Fruit fly (Drosophila melanogaster) whole organism, embryonic: Measurements from ENCODE around the gene CG11679.

ENCODE experiments used
- Abd-B ChIP-seq: fragments of 200-800 bp; sonication (Bioruptor generic); optimal IDR thresholded peaks from 2 replicates; lab custom pipeline; 2018; ENCODE audit warnings: missing biosample characterization, mild to moderate bottlenecking, missing genetic modification characterization, moderate library complexity
- B-H2 ChIP-seq: fragments of 200-800 bp; sonication (Bioruptor generic); optimal IDR thresholded peaks from 2 replicates; lab custom pipeline; 2018; ENCODE audit warnings: missing biosample characterization, mild to moderate bottlenecking, missing genetic modification characterization
- CG10431 ChIP-seq: fragments of 200-800 bp; sonication (Bioruptor generic); optimal IDR thresholded peaks from 3 replicates; lab custom pipeline; 2018; ENCODE audit warnings: missing biosample characterization, mild to moderate bottlenecking, missing genetic modification characterization
- CG11504 ChIP-seq: fragments of 200-800 bp; sonication (Bioruptor generic); optimal IDR thresholded peaks from 3 replicates; lab custom pipeline; 2019; ENCODE audit warnings: missing biosample characterization, mild to moderate bottlenecking, missing genetic modification characterization, moderate library complexity
- CG11695 ChIP-seq: fragments of 200-800 bp; sonication (Bioruptor generic); IDR thresholded peaks from 3 replicates; pipeline ENCODE4 v1.3.6; 2022; ENCODE audit warnings: missing biosample characterization, missing genetic modification characterization
- CG13424 ChIP-seq: fragments of 200-800 bp; sonication (Bioruptor generic); optimal IDR thresholded peaks from 2 replicates; lab custom pipeline; 2019; ENCODE audit warnings: missing biosample characterization, mild to moderate bottlenecking, missing genetic modification characterization, moderate library complexity
- CG14014 ChIP-seq: fragments of 200-800 bp; sonication (Bioruptor generic); IDR thresholded peaks from 2 replicates; pipeline ENCODE4 v1.3.6; 2022; ENCODE audit warnings: missing biosample characterization, missing genetic modification characterization
- CG14710 ChIP-seq: fragments of 200-800 bp; sonication (Bioruptor generic); optimal IDR thresholded peaks from 3 replicates; lab custom pipeline; 2019; ENCODE audit warnings: missing biosample characterization, mild to moderate bottlenecking, missing genetic modification characterization, moderate library complexity
- CG14965 ChIP-seq: fragments of 200-800 bp; sonication (Bioruptor generic); optimal IDR thresholded peaks from 2 replicates; lab custom pipeline; 2016; ENCODE audit warnings: missing biosample characterization, missing genetic modification characterization, borderline replicate concordance
- CG15514 ChIP-seq: fragments of 200-800 bp; sonication (Bioruptor generic); optimal IDR thresholded peaks from 3 replicates; lab custom pipeline; 2017; ENCODE audit warnings: missing biosample characterization, missing genetic modification characterization, mild to moderate bottlenecking, moderate library complexity, missing genetic modification reagents
- CG15696 ChIP-seq: fragments of 200-800 bp; sonication (Bioruptor generic); optimal IDR thresholded peaks from 2 replicates; lab custom pipeline; 2019; ENCODE audit warnings: missing biosample characterization, mild to moderate bottlenecking, missing genetic modification characterization, moderate library complexity
- CG1603 ChIP-seq: fragments of 200-800 bp; sonication (Bioruptor generic); optimal IDR thresholded peaks from 2 replicates; lab custom pipeline; 2019; ENCODE audit warnings: missing biosample characterization, mild to moderate bottlenecking, missing genetic modification characterization, moderate library complexity
- CG17186 ChIP-seq: fragments of 200-800 bp; sonication (Bioruptor generic); optimal IDR thresholded peaks from 3 replicates; lab custom pipeline; 2017; ENCODE audit warnings: missing biosample characterization, missing genetic modification reagents, missing genetic modification characterization
- CG18011 ChIP-seq: fragments of 200-800 bp; sonication (Bioruptor generic); optimal IDR thresholded peaks from 2 replicates; lab custom pipeline; 2017; ENCODE audit warnings: missing biosample characterization, missing genetic modification characterization, mild to moderate bottlenecking, moderate library complexity, missing genotype
- CG3407 ChIP-seq: fragments of 200-800 bp; sonication (Bioruptor generic); optimal IDR thresholded peaks from 2 replicates; lab custom pipeline; 2018; ENCODE audit warnings: missing biosample characterization, mild to moderate bottlenecking, missing genetic modification characterization
- CG3995 ChIP-seq: fragments of 200-800 bp; sonication (Bioruptor generic); optimal IDR thresholded peaks from 3 replicates; lab custom pipeline; 2016; ENCODE audit warnings: missing biosample characterization, missing genetic modification characterization
- CG4707 ChIP-seq: fragments of 200-800 bp; sonication (Bioruptor generic); optimal IDR thresholded peaks from 2 replicates; lab custom pipeline; 2018; ENCODE audit warnings: missing biosample characterization, mild to moderate bottlenecking, missing genetic modification characterization, moderate library complexity
- CG7745 ChIP-seq: fragments of 200-800 bp; sonication (Bioruptor generic); optimal IDR thresholded peaks from 2 replicates; lab custom pipeline; 2018; ENCODE audit warnings: missing biosample characterization, mild to moderate bottlenecking, missing genetic modification characterization, moderate library complexity
- CG8281 ChIP-seq: fragments of 200-800 bp; sonication (Bioruptor generic); optimal IDR thresholded peaks from 2 replicates; lab custom pipeline; 2018; ENCODE audit warnings: missing biosample characterization, mild to moderate bottlenecking, missing genetic modification characterization, moderate library complexity
- CrebB ChIP-seq: fragments of 200-800 bp; sonication (Bioruptor generic); optimal IDR thresholded peaks from 3 replicates; lab custom pipeline; 2018; ENCODE audit warnings: missing biosample characterization, mild to moderate bottlenecking, missing genetic modification characterization
- Dref ChIP-seq: fragments of 200-800 bp; sonication (Bioruptor generic); IDR thresholded peaks from 2 replicates; pipeline ENCODE4 v1.3.6; 2022; ENCODE audit warnings: missing biosample characterization, missing genetic modification characterization
- Eip74EF ChIP-seq, 2 experiments: fragments of 200-800 bp in 1 of 2; fragments of >200 bp in 1 of 2; sonication (Bioruptor generic) in 1 of 2; optimal IDR thresholded peaks; 2 replicates each; lab custom pipeline; 2017 to 2019; ENCODE audit warnings: missing biosample characterization in 2 of 2, missing genetic modification characterization in 2 of 2, mild to moderate bottlenecking in 1 of 2, moderate library complexity in 1 of 2
- Fer3 ChIP-seq: fragments of 200-800 bp; sonication (Bioruptor generic); optimal IDR thresholded peaks from 2 replicates; lab custom pipeline; 2018; ENCODE audit warnings: missing biosample characterization, mild to moderate bottlenecking, missing genetic modification characterization, moderate library complexity
- H2.0 ChIP-seq: fragments of 200-800 bp; sonication (Bioruptor generic); IDR thresholded peaks from 2 replicates; pipeline ENCODE4 v1.3.6; 2022; ENCODE audit warnings: missing biosample characterization, missing genetic modification characterization
- HLH4C ChIP-seq: fragments of 200-800 bp; sonication (Bioruptor generic); IDR thresholded peaks from 3 replicates; pipeline ENCODE4 v1.3.6; 2022; ENCODE audit warnings: missing biosample characterization, missing genetic modification characterization; ENCODE audit not compliant: partially characterized antibody
- HLH54F ChIP-seq: fragments of 200-800 bp; sonication (Bioruptor generic); optimal IDR thresholded peaks from 3 replicates; lab custom pipeline; 2016; ENCODE audit warnings: missing biosample characterization, missing genetic modification characterization
- Lim3 ChIP-seq: fragments of 200-800 bp; sonication (Bioruptor generic); IDR thresholded peaks from 2 replicates; pipeline ENCODE4 v1.3.6; 2022; ENCODE audit warnings: missing biosample characterization, missing genetic modification characterization
- Rx ChIP-seq: fragments of 200-800 bp; sonication (Bioruptor generic); IDR thresholded peaks from 2 replicates; pipeline ENCODE4 v1.3.6; 2022; ENCODE audit warnings: missing biosample characterization, missing genetic modification characterization
- Spps ChIP-seq: fragments of 200-800 bp; sonication (Bioruptor generic); optimal IDR thresholded peaks from 2 replicates; lab custom pipeline; 2018; ENCODE audit warnings: missing biosample characterization, mild to moderate bottlenecking, missing genetic modification characterization
- Stat92E ChIP-seq, 3 experiments: fragments of >200 bp in 2 of 3; fragments of 200-800 bp in 1 of 3; sonication (Bioruptor generic) in 1 of 3; optimal IDR thresholded peaks; 2 replicates each; lab custom pipeline; 2017 to 2019; ENCODE audit warnings: missing biosample characterization in 3 of 3, missing genetic modification characterization in 3 of 3, mild to moderate bottlenecking in 1 of 3, moderate library complexity in 1 of 3
- Xrp1 ChIP-seq: fragments of 200-800 bp; sonication (Bioruptor generic); IDR thresholded peaks from 2 replicates; pipeline ENCODE4 v1.3.6; 2022; ENCODE audit warnings: missing biosample characterization, missing genetic modification characterization
- ash1 ChIP-seq: fragments of 200-800 bp; sonication (Bioruptor generic); optimal IDR thresholded peaks from 2 replicates; lab custom pipeline; 2018; ENCODE audit warnings: missing biosample characterization, mild to moderate bottlenecking, missing genetic modification characterization
- bbx ChIP-seq: fragments of 200-800 bp; sonication (Bioruptor generic); IDR thresholded peaks from 2 replicates; pipeline ENCODE4 v1.3.6; 2022; ENCODE audit warnings: missing biosample characterization, missing genetic modification characterization; ENCODE audit not compliant: partially characterized antibody
- bigmax ChIP-seq: fragments of 200-800 bp; sonication (Bioruptor generic); optimal IDR thresholded peaks from 2 replicates; lab custom pipeline; 2018; ENCODE audit warnings: missing biosample characterization, mild to moderate bottlenecking, missing genetic modification characterization
- disco-r ChIP-seq: fragments of 200-800 bp; sonication (Bioruptor generic); optimal IDR thresholded peaks from 2 replicates; lab custom pipeline; 2016; ENCODE audit warnings: missing biosample characterization, missing genetic modification characterization
- esg ChIP-seq: fragments of 200-800 bp; sonication (Bioruptor generic); conservative IDR thresholded peaks from 2 replicates; pipeline ENCODE4 v1.3.6; 2022; ENCODE audit warnings: missing biosample characterization, missing genetic modification characterization
- eyg ChIP-seq: fragments of 200-800 bp; sonication (Bioruptor generic); optimal IDR thresholded peaks from 3 replicates; lab custom pipeline; 2016; ENCODE audit warnings: missing biosample characterization, missing genetic modification characterization
- gsb ChIP-seq: fragments of 200-800 bp; sonication (Bioruptor generic); IDR thresholded peaks from 2 replicates; pipeline ENCODE4 v1.3.6; 2022; ENCODE audit warnings: missing biosample characterization, missing genetic modification characterization
- ind ChIP-seq: fragments of 200-800 bp; sonication (Bioruptor generic); optimal IDR thresholded peaks from 3 replicates; lab custom pipeline; 2016; ENCODE audit warnings: missing biosample characterization, missing genetic modification characterization
- knrl ChIP-seq: fragments of 200-800 bp; sonication (Bioruptor generic); IDR thresholded peaks from 3 replicates; pipeline ENCODE4 v1.3.6; 2022; ENCODE audit warnings: missing biosample characterization, missing genetic modification characterization; ENCODE audit not compliant: partially characterized antibody
- lilli ChIP-seq: fragments of 200-800 bp; sonication (Bioruptor generic); optimal IDR thresholded peaks from 3 replicates; lab custom pipeline; 2016; ENCODE audit warnings: missing biosample characterization, missing genetic modification characterization
- maf-S ChIP-seq: fragments of 200-800 bp; sonication (Bioruptor generic); optimal IDR thresholded peaks from 2 replicates; lab custom pipeline; 2016; ENCODE audit warnings: missing biosample characterization, missing genetic modification characterization
- peb ChIP-seq: fragments of 200-800 bp; sonication (Bioruptor generic); IDR thresholded peaks from 2 replicates; pipeline ENCODE4 v1.3.6; 2022; ENCODE audit warnings: missing biosample characterization, missing genetic modification characterization
- rib ChIP-seq: fragments of 200-800 bp; sonication (Bioruptor generic); IDR thresholded peaks from 2 replicates; pipeline ENCODE4 v1.3.6; 2022; ENCODE audit warnings: missing biosample characterization, missing genetic modification characterization
- sd ChIP-seq: fragments of 200-800 bp; sonication (Bioruptor generic); optimal IDR thresholded peaks from 3 replicates; lab custom pipeline; 2018; ENCODE audit warnings: missing biosample characterization, mild to moderate bottlenecking, missing genetic modification characterization, moderate library complexity
- sima ChIP-seq: fragments of 200-800 bp; sonication (Bioruptor generic); optimal IDR thresholded peaks from 2 replicates; lab custom pipeline; 2016; ENCODE audit warnings: missing biosample characterization, missing genetic modification characterization
- tin ChIP-seq: fragments of 200-800 bp; sonication (Bioruptor generic); optimal IDR thresholded peaks from 3 replicates; lab custom pipeline; 2016; ENCODE audit warnings: missing biosample characterization, missing genetic modification characterization
- usp ChIP-seq: fragments of >200 bp; optimal IDR thresholded peaks from 2 replicates; lab custom pipeline; 2017; ENCODE audit warnings: missing biosample characterization, missing genetic modification characterization
- zfh2 ChIP-seq: fragments of 200-800 bp; sonication (Bioruptor generic); optimal IDR thresholded peaks from 2 replicates; lab custom pipeline; 2016; ENCODE audit warnings: missing biosample characterization, missing genetic modification characterization

Gene CG11679

DNA sequence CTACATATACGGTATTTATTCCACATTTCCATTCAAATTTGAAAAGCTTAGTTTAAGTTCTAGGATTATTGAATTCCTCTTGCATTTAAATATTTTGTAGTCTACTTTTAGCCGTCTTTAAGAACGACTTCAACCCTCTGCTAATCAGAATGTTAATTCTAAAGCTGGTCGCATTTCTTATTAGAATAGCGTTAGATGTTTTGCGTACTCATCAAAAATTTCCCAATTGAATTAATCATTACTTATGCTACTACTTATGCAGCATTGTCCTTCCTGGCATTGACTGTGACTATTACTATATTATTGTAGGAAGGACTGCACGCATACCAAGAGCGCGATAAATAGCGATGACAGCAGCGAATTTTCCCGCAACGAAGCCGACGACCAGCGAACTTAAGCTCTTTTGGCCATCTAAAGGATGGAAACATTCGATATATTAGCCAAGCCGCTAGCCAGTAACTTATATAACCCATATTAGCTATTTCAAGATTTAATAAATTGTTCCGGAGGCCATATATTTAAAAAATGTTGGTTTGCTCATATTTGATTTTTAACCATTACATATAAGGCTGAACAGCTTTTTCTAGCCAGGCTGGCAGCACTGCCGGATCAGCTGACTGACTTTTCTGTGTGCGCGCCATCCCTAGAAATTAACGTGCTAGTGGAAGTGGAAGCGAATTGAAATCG lies 41.8 kb downstream of the CG11679 start, which contains the start of gene CG8128 (continued):
- TF ChIP-seq Eip74EF (GFP tag; optimal IDR thresholded peaks at IDR 0.05; lab: Kevin White, UChicago) = no peak
- TF ChIP-seq CG3407 (GFP tag; lab: Kevin White, UChicago) = no peak
- no peak for TF ChIP-seq usp (GFP tag; lab: Kevin White, UChicago)
- TF ChIP-seq B-H2 (GFP tag; lab: Kevin White, UChicago) = no peak
- TF ChIP-seq maf-S = no peak
- TF ChIP-seq knrl (GFP tag; lab: Robert Waterston, UW) = no peak
- no peak for TF ChIP-seq HLH4C (GFP tag; lab: Robert Waterston, UW)
- no peak for TF ChIP-seq sima
- no peak for TF ChIP-seq CG15696 (tag; lab: Kevin White, UChicago)
- no peak for TF ChIP-seq CG14965 (GFP tag; lab: Kevin White, UChicago)
- TF ChIP-seq CG7745 (tag; lab: Kevin White, UChicago) = no peak
- no peak for TF ChIP-seq bigmax
- TF ChIP-seq CG3995 = no peak
- TF ChIP-seq CG10431 = no peak
- peak; percentile 36; the same call in 1 of the 2 replicates for TF ChIP-seq Dref (GFP tag; lab: Robert Waterston, UW)
- peak; percentile 24 for TF ChIP-seq CG14710
- no peak for TF ChIP-seq ash1 (GFP tag; lab: Kevin White, UChicago)
- TF ChIP-seq gsb (GFP tag; lab: Robert Waterston, UW) = no peak
- no peak for TF ChIP-seq Rx (GFP tag; lab: Robert Waterston, UW)
- no peak for TF ChIP-seq Fer3
- TF ChIP-seq CG1603 = peak; percentile 42
- peak; percentile 2 for TF ChIP-seq CG11504
- TF ChIP-seq CG8281 (tag; lab: Kevin White, UChicago) = no peak
- no peak for TF ChIP-seq eyg (GFP tag; lab: Kevin White, UChicago)
- TF ChIP-seq rib = no peak
- no peak for TF ChIP-seq sd
- TF ChIP-seq HLH54F (GFP tag; lab: Kevin White, UChicago) = peak; percentile 3
- TF ChIP-seq Stat92E (GFP tag; optimal IDR thresholded peaks at IDR 0.05; lab: Kevin White, UChicago) = no peak
- no peak for TF ChIP-seq Abd-B (GFP tag; lab: Kevin White, UChicago)
- TF ChIP-seq disco-r (GFP tag; lab: Kevin White, UChicago) = no peak
- peak; percentile 33 for TF ChIP-seq CG17186
- peak; percentile 28 for TF ChIP-seq CG13424 (tag; lab: Kevin White, UChicago)
- no peak for TF ChIP-seq CrebB (tag; lab: Kevin White, UChicago)
- TF ChIP-seq zfh2 (GFP tag; lab: Kevin White, UChicago) = no peak
- TF ChIP-seq CG14014 (GFP tag; lab: Robert Waterston, UW) = no peak
- no peak for TF ChIP-seq CG18011 (GFP tag; lab: Kevin White, UChicago)
- no peak for TF ChIP-seq CG11695 (GFP tag; lab: Robert Waterston, UW)
- TF ChIP-seq tin (GFP tag; lab: Kevin White, UChicago) = no peak
- TF ChIP-seq ind = no peak
- no peak for TF ChIP-seq Spps
- no peak for TF ChIP-seq peb (GFP tag; lab: Robert Waterston, UW)
- TF ChIP-seq Xrp1 (GFP tag; lab: Robert Waterston, UW) = no peak
- peak; percentile 64 for TF ChIP-seq CG15514 (GFP tag; lab: Kevin White, UChicago)
- TF ChIP-seq Lim3 = no peak
- TF ChIP-seq esg (GFP tag; lab: Robert Waterston, UW) = peak; percentile 15; the same call in 1 of the 2 replicates
- TF ChIP-seq CG4707 (GFP tag; lab: Kevin White, UChicago) = no peak
- no peak for TF ChIP-seq lilli (GFP tag; lab: Kevin White, UChicago)
- TF ChIP-seq bbx (GFP tag; lab: Robert Waterston, UW) = no peak
- TF ChIP-seq H2.0 = no peak
